Worm (Caenorhabditis elegans) whole organism, L4/young adult: ENCODE data around the gene pir-1.

Experiments
- W03F9.2 ChIP-seq: fragments of 150-350 bp; optimal IDR thresholded peaks from 2 replicates; lab custom pipeline; 2014; ENCODE audit warnings: missing biosample characterization, missing genetic modification characterization
- dao-5 ChIP-seq: sonication (generic microtip); optimal IDR thresholded peaks from 2 replicates; lab custom pipeline; 2016; ENCODE audit warnings: missing genotype, missing genetic modification characterization, moderate library complexity, missing compliant biosample characterization
- him-1 ChIP-seq: sonication (generic microtip); optimal IDR thresholded peaks from 2 replicates; lab custom pipeline; 2016; ENCODE audit warnings: missing genotype, missing genetic modification reagents, missing genetic modification characterization, missing compliant biosample characterization

DNA sequence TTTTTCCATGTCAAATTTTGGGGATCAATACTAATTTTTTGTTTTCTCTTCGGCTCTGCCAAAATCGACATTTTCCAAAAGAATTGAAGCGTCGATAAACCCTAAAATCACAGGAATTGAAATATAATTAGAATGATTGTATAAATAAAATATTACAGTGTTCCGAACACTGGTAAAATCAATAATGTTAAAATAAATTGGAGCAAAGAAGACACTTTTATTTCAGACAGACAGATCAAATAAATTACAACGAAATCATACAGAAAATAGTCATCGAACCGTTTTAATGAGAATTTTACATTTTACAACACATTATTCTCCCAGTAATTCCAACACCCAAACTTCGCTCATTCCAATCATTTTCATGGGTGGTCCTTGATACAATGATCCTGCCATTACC lies 9.4 kb upstream of the pir-1 start, which contains the start of gene T23G7.3:
- TF ChIP-seq him-1 (tag; lab: Kevin White, UChicago), result no peak
- no peak for TF ChIP-seq dao-5 (tag; lab: Kevin White, UChicago)
- TF ChIP-seq W03F9.2 (tag; lab: Kevin White, UChicago), result no peak
